Worm (Caenorhabditis elegans) whole organism, midembryonic: Measurements from ENCODE around the gene skr-15.

Source experiments
- T22C8.4 ChIP-seq: fragments of 200-800 bp; sonication (Bioruptor generic); IDR thresholded peaks from 2 replicates; pipeline ENCODE4 v1.3.6; 2022; ENCODE audit warnings: missing genetic modification characterization, missing compliant biosample characterization
- cog-1 ChIP-seq: sonication (generic microtip); optimal IDR thresholded peaks from 2 replicates; lab custom pipeline; 2016; ENCODE audit warnings: missing genetic modification characterization, missing compliant biosample characterization
- flt-1 ChIP-seq: fragments of 200-800 bp; sonication (Bioruptor generic); IDR thresholded peaks from 2 replicates; pipeline ENCODE4 v1.3.6; 2022; ENCODE audit warnings: missing genetic modification characterization, missing compliant biosample characterization
- klf-2 ChIP-seq: fragments of 200-800 bp; sonication (Bioruptor generic); conservative IDR thresholded peaks from 2 replicates; pipeline ENCODE4 v1.3.6; 2022; ENCODE audit warnings: missing genetic modification reagents, missing genetic modification characterization, missing compliant biosample characterization
- med-1 ChIP-seq: sonication (generic microtip); optimal IDR thresholded peaks from 2 replicates; lab custom pipeline; 2017; ENCODE audit warnings: missing genetic modification characterization, mild to moderate bottlenecking, missing compliant biosample characterization, antibody characterized with exemption, missing genetic modification reagents; ENCODE audit not compliant: insufficient read depth
- ref-1 ChIP-seq: fragments of 200-800 bp; sonication (Bioruptor generic); conservative IDR thresholded peaks from 2 replicates; pipeline ENCODE4 v1.3.6; 2022; ENCODE audit warnings: missing genetic modification reagents, missing genetic modification characterization, missing compliant biosample characterization
- tab-1 ChIP-seq: fragments of 200-800 bp; sonication (Bioruptor generic); IDR thresholded peaks from 2 replicates; pipeline ENCODE4 v1.3.6; 2022; ENCODE audit warnings: missing genetic modification characterization, missing compliant biosample characterization
- ztf-23 ChIP-seq: fragments of 200-800 bp; sonication (Bioruptor generic); IDR thresholded peaks from 2 replicates; pipeline ENCODE4 v1.3.6; 2022; ENCODE audit warnings: missing genetic modification reagents, missing genetic modification characterization, missing compliant biosample characterization
- ztf-29 ChIP-seq: fragments of 200-800 bp; sonication (Bioruptor generic); IDR thresholded peaks from 2 replicates; pipeline ENCODE4 v1.3.6; 2022; ENCODE audit warnings: missing genetic modification reagents, missing genetic modification characterization, missing compliant biosample characterization

Gene skr-15

DNA sequence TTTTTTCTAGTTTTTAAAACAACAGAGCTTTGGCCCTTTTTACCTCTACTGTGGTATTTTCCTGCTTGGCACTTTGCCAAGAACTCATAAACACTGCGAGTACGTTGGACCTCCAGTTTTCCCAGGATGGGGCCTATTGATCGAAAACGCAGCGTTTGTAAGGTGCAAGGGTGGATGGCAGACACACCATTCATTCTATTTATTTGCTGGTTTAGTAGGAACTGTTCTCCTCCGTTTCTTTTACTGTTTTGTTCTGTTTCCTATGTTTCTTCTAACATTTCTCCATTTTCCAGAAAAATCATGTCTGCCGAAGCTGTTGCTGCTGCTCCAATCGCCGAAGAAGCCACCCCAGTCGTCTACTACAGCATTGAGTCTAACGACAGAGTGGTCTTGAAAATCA, at the start of gene skr-15:
Gene skr-15, plus strand, starts transcription at position 301 of the 400 bp plus-strand sequence.
- TF ChIP-seq cog-1, result no peak
- TF ChIP-seq tab-1 (GFP tag; lab: Robert Waterston, UW), result no peak
- no peak for TF ChIP-seq flt-1 (GFP tag; lab: Robert Waterston, UW)
- TF ChIP-seq ref-1, result no peak
- no peak for TF ChIP-seq klf-2 (GFP tag; lab: Robert Waterston, UW)
- TF ChIP-seq med-1 (GFP tag; lab: Kevin White, UChicago), result no peak
- no peak for TF ChIP-seq ztf-29 (GFP tag; lab: Robert Waterston, UW)
- TF ChIP-seq ztf-23 (GFP tag; lab: Robert Waterston, UW), result no peak
- no peak for TF ChIP-seq T22C8.4

DNA sequence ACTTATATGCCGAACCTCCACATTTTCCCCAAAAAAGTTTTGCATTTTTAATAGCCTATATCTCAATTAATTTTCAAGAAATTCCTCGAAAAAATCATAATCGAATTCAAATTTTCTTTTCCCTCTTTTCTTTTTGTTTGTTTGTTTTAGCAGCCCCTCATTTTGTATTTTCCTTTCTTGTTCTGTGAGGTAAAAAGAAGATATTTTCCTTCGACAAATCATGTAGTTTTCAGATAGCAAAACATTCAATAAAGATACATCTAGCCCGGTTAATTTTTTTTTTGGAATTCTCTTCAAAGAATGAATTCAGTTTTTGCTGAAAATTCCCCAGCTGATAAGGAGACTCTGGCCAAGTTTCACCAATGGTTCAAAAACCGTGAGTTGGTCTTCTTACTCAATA, 48.2 kb upstream of the skr-15 start, which contains the start of gene T24E12.3:
Gene T24E12.3, plus strand, starts transcription at position 301 of the 400 bp plus-strand sequence.
- TF ChIP-seq flt-1 (GFP tag; lab: Robert Waterston, UW) (no peak), ztf-29 (GFP tag; lab: Robert Waterston, UW) (no peak), tab-1 (GFP tag; lab: Robert Waterston, UW) (no peak), ztf-23 (GFP tag; lab: Robert Waterston, UW) (no peak), klf-2 (GFP tag; lab: Robert Waterston, UW) (no peak), med-1 (GFP tag; lab: Kevin White, UChicago) (no peak), T22C8.4 (no peak), ref-1 (no peak), cog-1 (no peak)

DNA sequence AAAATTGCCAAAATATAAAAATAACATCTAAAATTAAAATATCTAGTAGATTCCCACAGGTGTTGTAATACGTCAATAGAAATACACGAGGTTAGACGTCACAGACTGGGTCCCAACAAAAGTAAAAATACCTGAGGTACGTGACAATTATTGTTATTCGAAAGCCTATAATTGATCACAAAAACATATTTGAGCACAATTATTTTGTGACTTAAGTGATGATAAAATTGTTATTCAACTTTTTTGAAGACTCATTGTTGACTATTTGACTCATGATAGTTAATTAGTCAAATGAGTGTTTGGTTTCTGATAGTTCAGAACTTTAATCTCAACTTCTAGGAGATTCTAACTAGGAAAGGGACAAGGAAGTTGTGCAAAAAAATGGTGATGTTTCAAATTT, 46.2 kb upstream of the skr-15 start:
- no peak for TF ChIP-seq ztf-29 (GFP tag; lab: Robert Waterston, UW)
- no peak for TF ChIP-seq cog-1
- TF ChIP-seq T22C8.4, result no peak
- no peak for TF ChIP-seq flt-1 (GFP tag; lab: Robert Waterston, UW)
- no peak for TF ChIP-seq ref-1
- no peak for TF ChIP-seq tab-1 (GFP tag; lab: Robert Waterston, UW)
- TF ChIP-seq klf-2 (GFP tag; lab: Robert Waterston, UW), result no peak
- no peak for TF ChIP-seq med-1 (GFP tag; lab: Kevin White, UChicago)
- no peak for TF ChIP-seq ztf-23 (GFP tag; lab: Robert Waterston, UW)

DNA sequence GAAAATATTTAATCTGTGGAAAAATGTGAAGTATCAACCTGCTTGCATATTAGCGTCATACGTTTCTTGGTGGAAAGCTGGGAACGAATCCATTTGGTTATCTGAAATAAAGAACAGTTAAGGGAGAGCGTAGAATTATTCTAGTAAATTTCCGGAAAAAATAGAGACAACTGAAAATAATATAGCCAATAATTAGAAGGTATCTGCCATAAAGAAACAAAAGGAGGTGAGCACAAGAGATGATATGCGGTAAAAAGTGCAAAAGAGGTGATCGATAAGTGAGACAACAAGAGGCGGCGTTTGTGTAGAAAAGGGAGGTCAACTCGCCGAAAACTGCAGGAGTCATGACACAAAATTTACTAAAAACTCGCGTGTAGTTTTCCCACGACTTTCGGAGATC, 44.5 kb upstream of the skr-15 start, which contains the start of gene T24E12.11:
Gene T24E12.11, minus strand, starts transcription at position 101 of the 400 bp plus-strand sequence.
- TF ChIP-seq med-1 (GFP tag; lab: Kevin White, UChicago) (no peak), flt-1 (GFP tag; lab: Robert Waterston, UW) (no peak), cog-1 (no peak), ztf-23 (GFP tag; lab: Robert Waterston, UW) (no peak), T22C8.4 (no peak), klf-2 (GFP tag; lab: Robert Waterston, UW) (no peak), ztf-29 (GFP tag; lab: Robert Waterston, UW) (no peak), ref-1 (no peak)

DNA sequence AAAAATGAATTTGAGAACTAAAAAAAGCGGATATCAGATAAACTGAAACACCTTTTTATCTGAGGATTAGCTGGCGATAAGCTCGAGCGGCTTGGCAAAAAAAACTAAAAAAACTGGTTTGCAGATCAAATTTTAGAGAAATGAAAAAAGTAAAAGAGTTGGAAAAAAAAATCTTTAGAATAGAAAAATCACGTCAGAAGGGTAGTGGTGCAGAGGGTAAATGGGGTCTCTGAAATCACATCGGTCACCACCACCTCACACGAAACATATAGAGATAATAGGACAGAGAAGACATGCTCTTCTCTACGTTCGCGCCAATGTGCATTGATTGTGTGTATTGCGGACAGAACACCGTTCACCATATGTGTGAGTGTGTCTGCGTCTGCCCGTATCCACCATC, 42.7 kb upstream of the skr-15 start:
- TF ChIP-seq ztf-29 (GFP tag; lab: Robert Waterston, UW) (no peak), T22C8.4 (no peak), flt-1 (GFP tag; lab: Robert Waterston, UW) (no peak)

DNA sequence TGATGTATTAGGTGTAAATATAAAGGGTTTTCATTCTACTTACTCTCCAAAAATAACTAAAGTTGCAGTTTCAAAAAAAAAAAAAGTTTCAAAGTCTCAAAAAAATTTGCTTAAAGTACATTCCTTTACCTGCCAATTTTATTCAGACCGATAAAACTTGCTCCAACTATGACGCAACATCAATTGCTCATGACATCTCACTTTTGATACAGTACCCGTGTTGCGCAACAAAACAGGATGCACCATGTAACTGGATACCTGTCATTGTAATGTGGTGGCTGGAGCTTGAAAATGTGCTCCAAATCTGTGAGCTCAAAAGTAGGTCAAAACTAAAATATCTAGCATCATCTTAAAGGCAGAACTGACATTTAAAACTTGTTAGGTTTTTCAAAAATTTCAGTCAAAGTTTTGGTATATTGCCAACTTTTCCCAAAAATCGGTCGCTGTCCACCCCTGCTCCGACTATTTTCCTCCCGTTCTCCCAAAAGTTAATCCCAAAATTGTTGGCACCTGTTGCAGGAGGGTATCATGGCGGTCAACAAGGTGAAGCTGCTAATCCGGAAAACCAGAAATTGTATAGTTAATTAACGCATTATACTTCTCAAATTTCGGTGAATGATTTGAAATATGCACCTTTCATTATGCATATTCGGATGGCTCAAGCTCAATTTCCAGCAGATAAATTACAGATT, 41.5 kb upstream of the skr-15 start, which contains the start of gene T24E12.2:
Gene T24E12.2, plus strand, starts transcription at position 642 of the 692 bp plus-strand sequence.
- TF ChIP-seq ztf-29 (GFP tag; lab: Robert Waterston, UW) (no peak), med-1 (GFP tag; lab: Kevin White, UChicago) (no peak), ztf-23 (GFP tag; lab: Robert Waterston, UW) (no peak), cog-1 (no peak), tab-1 (GFP tag; lab: Robert Waterston, UW) (no peak), T22C8.4 (no peak), flt-1 (GFP tag; lab: Robert Waterston, UW) (no peak), klf-2 (GFP tag; lab: Robert Waterston, UW) (no peak), ref-1 (no peak)

DNA sequence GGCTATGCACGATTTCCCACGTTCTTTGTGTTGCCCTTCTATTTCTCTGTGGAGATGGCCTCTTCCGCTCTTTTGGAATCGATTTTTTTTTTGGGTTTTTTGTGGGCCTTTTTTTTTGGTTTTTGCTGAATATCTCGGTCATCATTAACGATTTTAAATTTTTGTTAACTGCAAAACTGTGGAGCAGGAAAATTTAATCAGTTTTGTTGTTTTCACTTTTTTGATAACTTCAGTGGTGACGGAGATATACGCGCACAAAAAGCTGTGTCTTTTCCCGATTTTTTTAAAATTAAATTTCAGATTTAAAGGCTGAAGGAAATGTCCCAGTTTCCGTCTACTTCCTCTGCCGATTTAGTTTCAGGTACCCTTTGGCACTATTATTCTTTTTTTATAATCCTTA, 38.7 kb upstream of the skr-15 start, which contains the start of gene T24E12.1:
Gene T24E12.1, plus strand, starts transcription at position 301 of the 400 bp plus-strand sequence.
- no peak for TF ChIP-seq ztf-23 (GFP tag; lab: Robert Waterston, UW)
- no peak for TF ChIP-seq ref-1
- TF ChIP-seq ztf-29 (GFP tag; lab: Robert Waterston, UW), result no peak
- TF ChIP-seq T22C8.4, result no peak
- TF ChIP-seq flt-1 (GFP tag; lab: Robert Waterston, UW), result no peak
- no peak for TF ChIP-seq cog-1

DNA sequence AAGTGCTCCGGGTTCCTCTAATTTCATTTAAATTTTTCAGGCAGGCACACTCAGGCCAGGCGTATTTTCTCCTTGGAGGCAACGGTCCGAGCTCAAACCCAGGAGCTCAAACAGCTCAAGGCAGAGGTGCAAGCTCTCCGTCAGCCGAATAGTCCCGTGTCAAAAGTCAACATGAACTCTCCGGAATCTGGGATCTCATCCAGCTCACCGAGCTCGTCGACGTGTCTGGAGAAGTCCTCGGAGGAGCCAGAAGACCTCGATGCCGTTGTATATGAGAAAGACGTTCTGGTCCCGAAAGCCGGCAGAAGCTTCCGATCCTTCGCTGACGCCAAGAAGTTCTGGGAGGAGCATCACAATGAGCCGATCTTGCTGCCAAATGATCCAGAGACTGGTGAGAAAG, 38.2 kb upstream of the skr-15 start:
- no peak for TF ChIP-seq cog-1

DNA sequence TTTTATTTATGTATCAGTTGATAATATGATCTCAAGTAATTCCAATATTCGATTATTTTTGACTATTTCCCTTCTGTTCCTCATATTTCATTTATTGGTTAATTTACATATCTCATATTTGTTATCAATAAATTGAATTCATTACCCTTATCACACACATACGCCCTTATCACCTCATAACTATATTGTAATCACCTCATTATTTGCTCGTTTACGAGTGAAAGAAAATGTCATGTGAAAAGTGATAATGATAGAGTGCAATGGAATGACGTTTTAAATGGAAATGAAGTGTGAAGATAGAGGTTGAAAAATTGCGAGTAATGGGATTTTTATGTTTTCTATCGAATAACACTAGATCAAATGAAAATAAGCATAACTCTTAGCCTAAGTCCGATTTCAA, 37.4 kb upstream of the skr-15 start:
- no peak for TF ChIP-seq flt-1 (GFP tag; lab: Robert Waterston, UW)
- TF ChIP-seq ztf-29 (GFP tag; lab: Robert Waterston, UW), result no peak
- no peak for TF ChIP-seq med-1 (GFP tag; lab: Kevin White, UChicago)
- no peak for TF ChIP-seq tab-1 (GFP tag; lab: Robert Waterston, UW)
- TF ChIP-seq ztf-23 (GFP tag; lab: Robert Waterston, UW), result no peak
- TF ChIP-seq klf-2 (GFP tag; lab: Robert Waterston, UW), result no peak
- TF ChIP-seq cog-1, result no peak
- no peak for TF ChIP-seq T22C8.4
- TF ChIP-seq ref-1, result no peak

DNA sequence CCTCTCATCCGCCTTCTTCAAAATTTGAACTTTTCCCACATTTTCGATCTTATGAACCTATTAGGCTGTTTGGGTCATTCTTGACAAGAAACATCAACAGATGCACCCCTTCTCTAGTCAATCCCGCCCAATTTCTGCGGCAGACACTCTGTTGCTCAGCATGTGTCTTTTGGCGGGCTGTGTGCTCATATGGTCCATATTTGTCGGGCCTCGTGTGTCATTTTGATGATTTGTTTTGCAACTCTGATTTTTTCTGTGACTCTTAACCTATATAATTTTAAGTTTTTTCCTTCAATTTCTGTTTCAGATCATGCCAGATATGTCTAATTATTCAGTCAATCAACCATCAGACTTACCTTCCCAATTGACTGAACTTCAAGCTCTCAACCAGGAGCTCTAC, 36.8 kb upstream of the skr-15 start, which contains the start of gene T24E12.13:
Gene T24E12.13, plus strand, starts transcription at position 301 of the 400 bp plus-strand sequence.
- TF ChIP-seq tab-1 (GFP tag; lab: Robert Waterston, UW), result no peak
- TF ChIP-seq med-1 (GFP tag; lab: Kevin White, UChicago), result no peak
- TF ChIP-seq cog-1, result no peak
- TF ChIP-seq klf-2 (GFP tag; lab: Robert Waterston, UW), result no peak
- TF ChIP-seq T22C8.4, result no peak
- TF ChIP-seq flt-1 (GFP tag; lab: Robert Waterston, UW), result no peak
- no peak for TF ChIP-seq ztf-29 (GFP tag; lab: Robert Waterston, UW)
- no peak for TF ChIP-seq ref-1
- TF ChIP-seq ztf-23 (GFP tag; lab: Robert Waterston, UW), result no peak
